Fruit fly (Drosophila melanogaster) whole organism, embryonic: ENCODE results near the gene Act87E.

Experiments used
- Ada2b ChIP-seq: fragments of 200-800 bp; sonication (Bioruptor generic); IDR thresholded peaks from 2 replicates; pipeline ENCODE4 v1.3.6; 2022; ENCODE audit warnings: missing biosample characterization, missing genetic modification characterization
- CG10543 ChIP-seq: fragments of 200-800 bp; sonication (Bioruptor generic); optimal IDR thresholded peaks from 3 replicates; lab custom pipeline; 2017; ENCODE audit warnings: missing biosample characterization, mild to moderate bottlenecking, missing genetic modification characterization, moderate library complexity
- CG11093 ChIP-seq: fragments of 200-800 bp; sonication (Bioruptor generic); IDR thresholded peaks from 3 replicates; pipeline ENCODE4 v1.3.6; 2022; ENCODE audit warnings: missing biosample characterization, missing genetic modification characterization
- CG11504 ChIP-seq: fragments of 200-800 bp; sonication (Bioruptor generic); optimal IDR thresholded peaks from 3 replicates; lab custom pipeline; 2019; ENCODE audit warnings: missing biosample characterization, mild to moderate bottlenecking, missing genetic modification characterization, moderate library complexity
- CG12942 ChIP-seq: fragments of 200-800 bp; sonication (Bioruptor generic); optimal IDR thresholded peaks from 3 replicates; lab custom pipeline; 2016; ENCODE audit warnings: missing biosample characterization, missing genetic modification characterization
- CG13123 ChIP-seq: fragments of 200-800 bp; sonication (Bioruptor generic); optimal IDR thresholded peaks from 2 replicates; lab custom pipeline; 2016; ENCODE audit warnings: missing biosample characterization, missing genetic modification characterization
- CG15269 ChIP-seq: fragments of 200-800 bp; sonication (Bioruptor generic); optimal IDR thresholded peaks from 2 replicates; lab custom pipeline; 2018; ENCODE audit warnings: missing biosample characterization, mild to moderate bottlenecking, missing genetic modification characterization, moderate library complexity
- CG15479 ChIP-seq: fragments of 200-800 bp; sonication (Bioruptor generic); optimal IDR thresholded peaks from 3 replicates; lab custom pipeline; 2019; ENCODE audit warnings: missing biosample characterization, mild to moderate bottlenecking, missing genetic modification characterization, moderate library complexity
- CG16813 ChIP-seq: fragments of 200-800 bp; sonication (Bioruptor generic); IDR thresholded peaks from 3 replicates; pipeline ENCODE4 v1.3.6; 2022; ENCODE audit warnings: missing biosample characterization, missing genetic modification characterization; ENCODE audit not compliant: partially characterized antibody
- CG17359 ChIP-seq: fragments of 200-800 bp; sonication (Bioruptor generic); optimal IDR thresholded peaks from 3 replicates; lab custom pipeline; 2018; ENCODE audit warnings: missing biosample characterization, mild to moderate bottlenecking, missing genetic modification characterization, moderate library complexity
- CG18619 ChIP-seq: fragments of 200-800 bp; sonication (Bioruptor generic); optimal IDR thresholded peaks from 3 replicates; lab custom pipeline; 2017; ENCODE audit warnings: missing biosample characterization, mild to moderate bottlenecking, missing genetic modification characterization
- CG30403 ChIP-seq: fragments of 200-800 bp; sonication (Bioruptor generic); optimal IDR thresholded peaks from 3 replicates; lab custom pipeline; 2016; ENCODE audit warnings: missing biosample characterization, missing genetic modification characterization
- CG32532 ChIP-seq: fragments of 200-800 bp; sonication (Bioruptor generic); IDR thresholded peaks from 2 replicates; pipeline ENCODE4 v1.3.6; 2022; ENCODE audit warnings: missing biosample characterization, missing genetic modification characterization
- CG32767 ChIP-seq: fragments of 200-800 bp; sonication (Bioruptor generic); IDR thresholded peaks from 2 replicates; pipeline ENCODE4 v1.3.6; 2022; ENCODE audit warnings: missing biosample characterization, missing genetic modification characterization
- CG4730 ChIP-seq: fragments of 200-800 bp; sonication (Bioruptor generic); IDR thresholded peaks from 2 replicates; pipeline ENCODE4 v1.3.6; 2022; ENCODE audit warnings: missing biosample characterization, missing genetic modification characterization
- CG7556 ChIP-seq: fragments of 200-800 bp; sonication (Bioruptor generic); optimal IDR thresholded peaks from 2 replicates; lab custom pipeline; 2017; ENCODE audit warnings: missing biosample characterization, mild to moderate bottlenecking, missing genetic modification characterization
- CG7928 ChIP-seq: fragments of 200-800 bp; sonication (Bioruptor generic); optimal IDR thresholded peaks from 2 replicates; lab custom pipeline; 2017; ENCODE audit warnings: missing biosample characterization, mild to moderate bottlenecking, missing genetic modification characterization
- CG9727 ChIP-seq: fragments of 200-800 bp; sonication (Bioruptor generic); optimal IDR thresholded peaks from 3 replicates; lab custom pipeline; 2017; ENCODE audit warnings: missing biosample characterization, mild to moderate bottlenecking, missing genetic modification characterization
- CG9817 ChIP-seq: fragments of 200-800 bp; sonication (Bioruptor generic); optimal IDR thresholded peaks from 2 replicates; lab custom pipeline; 2018; ENCODE audit warnings: missing biosample characterization, mild to moderate bottlenecking, missing genetic modification characterization, moderate library complexity
- CrebB ChIP-seq: fragments of 200-800 bp; sonication (Bioruptor generic); optimal IDR thresholded peaks from 3 replicates; lab custom pipeline; 2018; ENCODE audit warnings: missing biosample characterization, mild to moderate bottlenecking, missing genetic modification characterization
- HmgD ChIP-seq: fragments of 200-800 bp; sonication (Bioruptor generic); optimal IDR thresholded peaks from 3 replicates; lab custom pipeline; 2016; ENCODE audit warnings: missing biosample characterization, missing genetic modification characterization
- Jarid2 ChIP-seq: fragments of 200-800 bp; sonication (Bioruptor generic); optimal IDR thresholded peaks from 3 replicates; lab custom pipeline; 2017; ENCODE audit warnings: mild to moderate bottlenecking, missing biosample characterization, missing genetic modification reagents, missing genetic modification characterization
- MTF-1 ChIP-seq: fragments of 200-800 bp; sonication (Bioruptor generic); optimal IDR thresholded peaks from 2 replicates; lab custom pipeline; 2018; ENCODE audit warnings: missing biosample characterization, mild to moderate bottlenecking, missing genetic modification characterization, borderline replicate concordance
- PHDP ChIP-seq: fragments of 200-800 bp; sonication (Bioruptor generic); optimal IDR thresholded peaks from 3 replicates; lab custom pipeline; 2018; ENCODE audit warnings: missing biosample characterization, mild to moderate bottlenecking, missing genetic modification characterization, moderate library complexity
- bcd ChIP-seq: fragments of 200-800 bp; sonication (Bioruptor generic); optimal IDR thresholded peaks from 2 replicates; lab custom pipeline; 2017; ENCODE audit warnings: missing biosample characterization, mild to moderate bottlenecking, missing genetic modification characterization
- bowl ChIP-seq: fragments of 200-800 bp; sonication (Bioruptor generic); IDR thresholded peaks from 2 replicates; pipeline ENCODE4 v1.3.6; 2022; ENCODE audit warnings: missing biosample characterization, missing genetic modification characterization
- crc ChIP-seq: fragments of 200-800 bp; sonication (Bioruptor generic); optimal IDR thresholded peaks from 2 replicates; lab custom pipeline; 2016; ENCODE audit warnings: missing biosample characterization, missing genetic modification characterization
- croc ChIP-seq: fragments of 200-800 bp; sonication (Bioruptor generic); conservative IDR thresholded peaks from 3 replicates; pipeline ENCODE4 v1.3.6; 2022; ENCODE audit warnings: missing biosample characterization, missing genetic modification characterization
- crol ChIP-seq: fragments of 200-800 bp; sonication (Bioruptor generic); IDR thresholded peaks from 2 replicates; pipeline ENCODE4 v1.3.6; 2022; ENCODE audit warnings: missing biosample characterization, missing genetic modification characterization
- emc ChIP-seq: fragments of 200-800 bp; sonication (Bioruptor generic); optimal IDR thresholded peaks from 2 replicates; lab custom pipeline; 2016; ENCODE audit warnings: missing biosample characterization, missing genetic modification characterization
- eyg ChIP-seq: fragments of 200-800 bp; sonication (Bioruptor generic); optimal IDR thresholded peaks from 3 replicates; lab custom pipeline; 2016; ENCODE audit warnings: missing biosample characterization, missing genetic modification characterization
- gce ChIP-seq: fragments of 200-800 bp; sonication (Bioruptor generic); IDR thresholded peaks from 3 replicates; pipeline ENCODE4 v1.3.6; 2022; ENCODE audit warnings: missing biosample characterization, missing genetic modification characterization
- gfzf ChIP-seq: fragments of 200-800 bp; sonication (Bioruptor generic); optimal IDR thresholded peaks from 2 replicates; lab custom pipeline; 2016; ENCODE audit warnings: missing biosample characterization, mild to moderate bottlenecking, missing genetic modification characterization, moderate library complexity
- hbn ChIP-seq: fragments of 200-800 bp; sonication (Bioruptor generic); IDR thresholded peaks from 2 replicates; pipeline ENCODE4 v1.3.6; 2022; ENCODE audit warnings: missing biosample characterization, missing genetic modification characterization; ENCODE audit not compliant: partially characterized antibody
- hth ChIP-seq: fragments of >200 bp; optimal IDR thresholded peaks from 2 replicates; lab custom pipeline; 2017; ENCODE audit warnings: inconsistent platforms
- kay ChIP-seq: fragments of 200-800 bp; sonication (Bioruptor generic); optimal IDR thresholded peaks from 2 replicates; lab custom pipeline; 2016; ENCODE audit warnings: missing biosample characterization, missing genetic modification characterization
- maf-S ChIP-seq: fragments of 200-800 bp; sonication (Bioruptor generic); optimal IDR thresholded peaks from 2 replicates; lab custom pipeline; 2016; ENCODE audit warnings: missing biosample characterization, missing genetic modification characterization
- otp ChIP-seq: fragments of 200-800 bp; sonication (Bioruptor generic); IDR thresholded peaks from 3 replicates; pipeline ENCODE4, ENCODE4 v1.3.6; 2022; ENCODE audit warnings: missing biosample characterization, missing genetic modification characterization
- prd ChIP-seq, 3 experiments: fragments of >200 bp in 2 of 3; fragments of 200-800 bp in 1 of 3; sonication (Bioruptor generic) in 1 of 3; optimal IDR thresholded peaks in 2 of 3; IDR thresholded peaks in 1 of 3; 2 replicates in 2 of 3; 3 replicates in 1 of 3; pipeline versions ENCODE4 v1.3.6 to Lab custom; 2017 to 2022; ENCODE audit warnings: missing biosample characterization in 1 of 3, missing genetic modification characterization in 1 of 3
- pros ChIP-seq: fragments of 200-800 bp; sonication (Bioruptor generic); optimal IDR thresholded peaks from 3 replicates; lab custom pipeline; 2019; ENCODE audit warnings: missing biosample characterization, mild to moderate bottlenecking, missing genetic modification characterization, moderate library complexity
- psq ChIP-seq: fragments of 200-800 bp; sonication (Bioruptor generic); optimal IDR thresholded peaks from 2 replicates; lab custom pipeline; 2017; ENCODE audit warnings: missing biosample characterization, missing genetic modification characterization
- repo ChIP-seq: fragments of 200-800 bp; sonication (Bioruptor generic); optimal IDR thresholded peaks from 2 replicates; lab custom pipeline; 2016; ENCODE audit warnings: missing biosample characterization, missing genetic modification characterization
- row ChIP-seq: fragments of 200-800 bp; sonication (Bioruptor generic); IDR thresholded peaks from 3 replicates; pipeline ENCODE4 v1.3.6; 2022; ENCODE audit warnings: missing biosample characterization, missing genetic modification characterization
- sqz ChIP-seq: fragments of 200-800 bp; sonication (Bioruptor generic); optimal IDR thresholded peaks from 3 replicates; lab custom pipeline; 2018; ENCODE audit warnings: missing biosample characterization, mild to moderate bottlenecking, missing genetic modification characterization
- unpg ChIP-seq: fragments of 200-800 bp; sonication (Bioruptor generic); optimal IDR thresholded peaks from 3 replicates; lab custom pipeline; 2018; ENCODE audit warnings: missing biosample characterization, mild to moderate bottlenecking, missing genetic modification characterization, moderate library complexity
- vfl ChIP-seq: fragments of 200-800 bp; sonication (Bioruptor generic); optimal IDR thresholded peaks from 2 replicates; lab custom pipeline; 2016; ENCODE audit warnings: missing biosample characterization, missing genetic modification characterization
- zfh2 ChIP-seq: fragments of 200-800 bp; sonication (Bioruptor generic); optimal IDR thresholded peaks from 2 replicates; lab custom pipeline; 2016; ENCODE audit warnings: missing biosample characterization, missing genetic modification characterization

The Act87E gene

DNA sequence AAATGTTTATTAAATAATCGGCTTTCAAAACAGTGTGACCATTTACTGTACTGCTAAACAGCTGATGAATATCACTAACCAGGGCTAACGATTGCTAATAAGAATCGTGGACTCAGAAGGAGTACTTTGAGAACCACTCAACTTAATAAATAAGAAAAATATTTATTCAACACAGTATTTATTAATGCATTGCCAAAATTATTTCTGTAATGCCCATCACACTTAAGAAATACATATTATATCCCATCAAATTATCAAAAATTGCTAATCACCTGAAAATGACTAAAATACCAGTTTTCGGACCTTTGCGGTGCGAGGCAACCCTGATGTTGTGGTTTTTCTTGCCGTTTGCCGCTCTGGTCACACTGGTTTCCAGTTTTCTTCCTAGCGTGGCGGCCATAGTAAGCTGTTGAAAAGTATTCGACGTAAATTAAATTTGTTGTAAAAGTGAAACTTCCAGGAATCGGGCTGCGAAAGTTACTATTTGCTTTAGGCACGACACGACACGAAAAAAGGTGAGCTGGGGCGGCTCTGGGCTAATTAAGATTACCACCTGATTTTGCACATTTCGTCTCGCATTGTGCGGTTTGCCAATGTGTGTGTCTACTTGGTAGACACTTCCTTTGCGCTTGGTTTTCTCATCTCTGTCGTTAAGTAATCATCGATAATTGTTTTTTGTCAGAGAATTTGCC is 43.9 kb upstream of the Act87E start, which contains the start of the genes mRpS21 and Droj2 (continued):
- TF ChIP-seq CG17359 (tag; lab: Kevin White, UChicago) (peak; percentile 9), vfl (GFP tag; lab: Kevin White, UChicago) (no peak), unpg (GFP tag; lab: Kevin White, UChicago) (peak; percentile 18), croc (GFP tag; lab: Robert Waterston, UW) (peak; percentile 17; the same call in 1 of the 3 replicates), CG15269 (tag; lab: Kevin White, UChicago) (peak; percentile 46)

DNA sequence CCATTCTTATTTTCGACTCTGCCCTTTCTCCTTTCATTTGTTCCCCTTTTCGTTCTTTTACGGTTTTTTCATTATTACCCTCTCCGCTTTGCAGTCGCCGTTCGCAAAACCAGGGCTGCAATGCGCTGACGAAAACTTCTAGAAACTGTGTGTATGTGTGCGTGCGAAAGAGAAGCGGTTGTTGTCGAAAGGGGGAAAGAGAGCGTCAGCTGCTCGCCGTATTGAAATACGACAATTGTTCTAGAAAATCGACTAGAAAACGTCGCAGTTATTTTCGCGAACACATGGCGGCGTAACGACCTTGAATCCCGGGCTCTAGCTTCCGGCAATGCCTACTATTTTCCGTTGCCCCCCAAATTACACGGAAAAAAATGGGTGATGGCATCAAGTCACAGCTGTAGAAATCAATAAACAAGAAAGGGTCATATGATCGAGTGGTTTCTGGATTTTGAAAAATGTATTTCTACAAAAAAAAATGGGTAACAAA is 43.1 kb upstream of the Act87E start:
- TF ChIP-seq bowl (GFP tag; lab: Robert Waterston, UW) = peak; percentile 42; the same call in 1 of the 2 replicates
- TF ChIP-seq CG32767 = peak; percentile 45; the same call in 1 of the 2 replicates
- no peak for TF ChIP-seq hth (lab: Kevin White, UChicago)
- TF ChIP-seq CG16813 (GFP tag; lab: Robert Waterston, UW) = 0 out of 3 replicates have a peak, but pooled peaks have one; percentile 30
- TF ChIP-seq CG11093 (GFP tag; lab: Robert Waterston, UW) = no peak
- no peak for TF ChIP-seq emc (GFP tag; lab: Kevin White, UChicago)
- peak; percentile 12 for TF ChIP-seq CG15479 (GFP tag; lab: Kevin White, UChicago)
- no peak for TF ChIP-seq maf-S (GFP tag; lab: Kevin White, UChicago)
- TF ChIP-seq eyg (GFP tag; lab: Kevin White, UChicago) = peak; percentile 51
- TF ChIP-seq CG9727 (GFP tag; lab: Kevin White, UChicago) = peak; percentile 10
- peak; percentile 24 for TF ChIP-seq CG10543 (GFP tag; lab: Kevin White, UChicago)
- no peak for TF ChIP-seq CG12942 (GFP tag; lab: Kevin White, UChicago)
- TF ChIP-seq hbn (GFP tag; lab: Robert Waterston, UW) = 0 out of 2 replicates have a peak, but pooled peaks have one; percentile 34
- TF ChIP-seq gce (GFP tag; lab: Robert Waterston, UW) = no peak
- no peak for TF ChIP-seq CG4730 (GFP tag; lab: Robert Waterston, UW)
- no peak for TF ChIP-seq otp (GFP tag; lab: Robert Waterston, UW)
- peak; percentile 97 for TF ChIP-seq CG7928 (GFP tag; lab: Kevin White, UChicago)
- no peak for TF ChIP-seq pros (GFP tag; lab: Kevin White, UChicago)
- TF ChIP-seq crc = no peak
- no peak for TF ChIP-seq CG9817 (tag; lab: Kevin White, UChicago)
- TF ChIP-seq crol (GFP tag; lab: Robert Waterston, UW) = peak; percentile 46; the same call in 1 of the 2 replicates
- no peak for TF ChIP-seq sqz (GFP tag; lab: Kevin White, UChicago)
- peak; percentile 98 for TF ChIP-seq psq (GFP tag; lab: Kevin White, UChicago)
- TF ChIP-seq CrebB (tag; lab: Kevin White, UChicago) = no peak
- TF ChIP-seq Jarid2 (GFP tag; lab: Kevin White, UChicago) = no peak
- no peak for TF ChIP-seq HmgD
- no peak for TF ChIP-seq zfh2 (GFP tag; lab: Kevin White, UChicago)
- no peak for TF ChIP-seq CG7556 (GFP tag; lab: Kevin White, UChicago)
- TF ChIP-seq CG30403 (GFP tag; lab: Kevin White, UChicago) = peak; percentile 16
- TF ChIP-seq prd (optimal IDR thresholded peaks at IDR 0.05; lab: Kevin White, UChicago) = no peak
- peak; percentile 29; the same call in 1 of the 3 replicates for TF ChIP-seq prd (GFP tag; IDR thresholded peaks at IDR 0.05; lab: Robert Waterston, UW)
- peak; percentile 16 for TF ChIP-seq CG18619 (GFP tag; lab: Kevin White, UChicago)
- no peak for TF ChIP-seq gfzf (GFP tag; lab: Kevin White, UChicago)
- TF ChIP-seq bcd (GFP tag; lab: Kevin White, UChicago) = no peak
- no peak for TF ChIP-seq CG13123
- peak; percentile 28; the same call in 1 of the 2 replicates for TF ChIP-seq Ada2b (GFP tag; lab: Robert Waterston, UW)
- TF ChIP-seq row (GFP tag; lab: Robert Waterston, UW) = peak; percentile 33; the same call in 1 of the 3 replicates
- peak; percentile 43 for TF ChIP-seq PHDP (tag; lab: Kevin White, UChicago)
- TF ChIP-seq repo = no peak
- TF ChIP-seq MTF-1 = no peak
- TF ChIP-seq CG11504 (tag; lab: Kevin White, UChicago) = no peak
- TF ChIP-seq kay (GFP tag; lab: Kevin White, UChicago) = no peak
- peak; percentile 61; the same call in 1 of the 2 replicates for TF ChIP-seq CG32532 (GFP tag; lab: Robert Waterston, UW)
